Fruit fly (Drosophila melanogaster) whole organism, embryonic: ENCODE measurements around the gene CG3703.

Experiments
- Atf3 ChIP-seq: fragments of 200-800 bp; sonication (Bioruptor generic); optimal IDR thresholded peaks from 3 replicates; lab custom pipeline; 2016; ENCODE audit warnings: missing biosample characterization, missing genetic modification characterization
- C15 ChIP-seq: fragments of 200-800 bp; sonication (Bioruptor generic); IDR thresholded peaks from 3 replicates; pipeline ENCODE4 v1.3.6; 2022; ENCODE audit warnings: missing biosample characterization, missing genetic modification characterization
- CG10209 ChIP-seq: fragments of 200-800 bp; sonication (Bioruptor generic); optimal IDR thresholded peaks from 3 replicates; lab custom pipeline; 2017; ENCODE audit warnings: missing biosample characterization, mild to moderate bottlenecking, missing genetic modification characterization, missing genetic modification reagents
- CG10366 ChIP-seq: fragments of 200-800 bp; sonication (Bioruptor generic); IDR thresholded peaks from 2 replicates; pipeline ENCODE4 v1.3.6; 2022; ENCODE audit warnings: missing biosample characterization, missing genetic modification characterization
- CG11723 ChIP-seq: fragments of 200-800 bp; sonication (Bioruptor generic); optimal IDR thresholded peaks from 2 replicates; lab custom pipeline; 2017; ENCODE audit warnings: missing biosample characterization, mild to moderate bottlenecking, missing genetic modification characterization
- CG13624 ChIP-seq: fragments of 200-800 bp; sonication (Bioruptor generic); optimal IDR thresholded peaks from 2 replicates; lab custom pipeline; 2016; ENCODE audit warnings: missing biosample characterization, missing genetic modification characterization
- CG14667 ChIP-seq: fragments of 200-800 bp; sonication (Bioruptor generic); IDR thresholded peaks from 2 replicates; pipeline ENCODE4 v1.3.6; 2022; ENCODE audit warnings: missing biosample characterization, missing genetic modification characterization
- CG1603 ChIP-seq: fragments of 200-800 bp; sonication (Bioruptor generic); optimal IDR thresholded peaks from 2 replicates; lab custom pipeline; 2019; ENCODE audit warnings: missing biosample characterization, mild to moderate bottlenecking, missing genetic modification characterization, moderate library complexity
- CG18619 ChIP-seq: fragments of 200-800 bp; sonication (Bioruptor generic); optimal IDR thresholded peaks from 3 replicates; lab custom pipeline; 2017; ENCODE audit warnings: missing biosample characterization, mild to moderate bottlenecking, missing genetic modification characterization
- CG2116 ChIP-seq: fragments of 200-800 bp; sonication (Bioruptor generic); optimal IDR thresholded peaks from 3 replicates; lab custom pipeline; 2018; ENCODE audit warnings: missing biosample characterization, mild to moderate bottlenecking, missing genetic modification characterization
- CG2199 ChIP-seq: fragments of 200-800 bp; sonication (Bioruptor generic); IDR thresholded peaks from 3 replicates; pipeline ENCODE4 v1.3.6; 2022; ENCODE audit warnings: missing biosample characterization, missing genetic modification characterization
- CG31365 ChIP-seq: fragments of 200-800 bp; sonication (Bioruptor generic); optimal IDR thresholded peaks from 2 replicates; lab custom pipeline; 2018; ENCODE audit warnings: missing biosample characterization, mild to moderate bottlenecking, missing genetic modification characterization
- CG32767 ChIP-seq: fragments of 200-800 bp; sonication (Bioruptor generic); IDR thresholded peaks from 2 replicates; pipeline ENCODE4 v1.3.6; 2022; ENCODE audit warnings: missing biosample characterization, missing genetic modification characterization
- CG3407 ChIP-seq: fragments of 200-800 bp; sonication (Bioruptor generic); optimal IDR thresholded peaks from 2 replicates; lab custom pipeline; 2018; ENCODE audit warnings: missing biosample characterization, mild to moderate bottlenecking, missing genetic modification characterization
- CG34376 ChIP-seq: fragments of 200-800 bp; sonication (Bioruptor generic); optimal IDR thresholded peaks from 2 replicates; lab custom pipeline; 2018; ENCODE audit warnings: missing biosample characterization, mild to moderate bottlenecking, missing genetic modification characterization
- CG34422 ChIP-seq: fragments of 200-800 bp; sonication (Bioruptor generic); IDR thresholded peaks from 3 replicates; pipeline ENCODE4 v1.3.6; 2022; ENCODE audit warnings: missing biosample characterization, missing genetic modification characterization
- CG3726 ChIP-seq: fragments of 200-800 bp; sonication (Bioruptor generic); IDR thresholded peaks from 3 replicates; pipeline ENCODE4, ENCODE4 v1.3.6; 2022; ENCODE audit warnings: missing biosample characterization, missing genetic modification characterization
- CG3847 ChIP-seq: fragments of 200-800 bp; sonication (Bioruptor generic); IDR thresholded peaks from 2 replicates; pipeline ENCODE4 v1.3.6; 2022; ENCODE audit warnings: missing biosample characterization, missing genetic modification characterization
- CG3995 ChIP-seq: fragments of 200-800 bp; sonication (Bioruptor generic); optimal IDR thresholded peaks from 3 replicates; lab custom pipeline; 2016; ENCODE audit warnings: missing biosample characterization, missing genetic modification characterization
- CG4617 ChIP-seq: fragments of 200-800 bp; sonication (Bioruptor generic); optimal IDR thresholded peaks from 3 replicates; lab custom pipeline; 2016; ENCODE audit warnings: missing biosample characterization, missing genetic modification characterization, borderline replicate concordance
- CG5180 ChIP-seq: fragments of 200-800 bp; sonication (Bioruptor generic); optimal IDR thresholded peaks from 3 replicates; lab custom pipeline; 2017; ENCODE audit warnings: missing biosample characterization, missing genetic modification characterization, mild to moderate bottlenecking, moderate library complexity, missing genetic modification reagents
- CG7271 ChIP-seq: fragments of 200-800 bp; sonication (Bioruptor generic); optimal IDR thresholded peaks from 2 replicates; lab custom pipeline; 2018; ENCODE audit warnings: missing biosample characterization, mild to moderate bottlenecking, missing genetic modification characterization, moderate library complexity
- CG7357 ChIP-seq: fragments of 200-800 bp; sonication (Bioruptor generic); IDR thresholded peaks from 3 replicates; pipeline ENCODE4 v1.3.6; 2022; ENCODE audit warnings: missing biosample characterization, missing genetic modification characterization
- CG8478 ChIP-seq: fragments of >200 bp; optimal IDR thresholded peaks from 2 replicates; lab custom pipeline; 2018
- Dip2 ChIP-seq: fragments of 200-800 bp; sonication (Bioruptor generic); IDR thresholded peaks from 2 replicates; pipeline ENCODE4 v1.3.6; 2022; ENCODE audit warnings: missing biosample characterization, missing genetic modification characterization
- Gsc ChIP-seq: fragments of 200-800 bp; sonication (Bioruptor generic); IDR thresholded peaks from 2 replicates; pipeline ENCODE4 v1.3.6; 2022; ENCODE audit warnings: missing biosample characterization, missing genetic modification characterization
- HLH54F ChIP-seq: fragments of 200-800 bp; sonication (Bioruptor generic); optimal IDR thresholded peaks from 3 replicates; lab custom pipeline; 2016; ENCODE audit warnings: missing biosample characterization, missing genetic modification characterization
- HmgD ChIP-seq: fragments of 200-800 bp; sonication (Bioruptor generic); optimal IDR thresholded peaks from 3 replicates; lab custom pipeline; 2016; ENCODE audit warnings: missing biosample characterization, missing genetic modification characterization
- Hr39 ChIP-seq: fragments of >200 bp; optimal IDR thresholded peaks from 2 replicates; lab custom pipeline; 2017
- Nf-YB ChIP-seq: fragments of 200-800 bp; sonication (Bioruptor generic); optimal IDR thresholded peaks from 3 replicates; lab custom pipeline; 2019; ENCODE audit warnings: missing biosample characterization, mild to moderate bottlenecking, missing genetic modification characterization, moderate library complexity
- Nf-YC ChIP-seq: fragments of 200-800 bp; optimal IDR thresholded peaks from 3 replicates; lab custom pipeline; 2019; ENCODE audit warnings: missing biosample characterization, mild to moderate bottlenecking, missing genetic modification characterization, moderate library complexity
- Oli ChIP-seq: fragments of 200-800 bp; sonication (Bioruptor generic); optimal IDR thresholded peaks from 2 replicates; lab custom pipeline; 2018; ENCODE audit warnings: missing biosample characterization, mild to moderate bottlenecking, missing genetic modification characterization, moderate library complexity
- Sox102F ChIP-seq: fragments of 200-800 bp; sonication (Bioruptor generic); optimal IDR thresholded peaks from 2 replicates; lab custom pipeline; 2018; ENCODE audit warnings: missing biosample characterization, mild to moderate bottlenecking, missing genetic modification characterization, moderate library complexity
- ac ChIP-seq: fragments of 200-800 bp; sonication (Bioruptor generic); optimal IDR thresholded peaks from 3 replicates; lab custom pipeline; 2017; ENCODE audit warnings: missing biosample characterization, mild to moderate bottlenecking, missing genetic modification characterization
- bab2 ChIP-seq: fragments of 200-800 bp; sonication (Bioruptor generic); optimal IDR thresholded peaks from 2 replicates; lab custom pipeline; 2016; ENCODE audit warnings: missing biosample characterization, missing genetic modification characterization
- bsh ChIP-seq, 2 experiments: fragments of 200-800 bp; sonication (Bioruptor generic); optimal IDR thresholded peaks; 2 replicates each; lab custom pipeline; 2017 to 2018; ENCODE audit warnings: mild to moderate bottlenecking in 2 of 2, missing biosample characterization in 2 of 2, missing genetic modification characterization in 2 of 2, moderate library complexity in 1 of 2
- chif ChIP-seq, 2 experiments: fragments of 200-800 bp; sonication (Bioruptor generic); optimal IDR thresholded peaks; 3 replicates each; lab custom pipeline; 2016; ENCODE audit warnings: missing biosample characterization in 2 of 2, missing genetic modification characterization in 2 of 2
- esg ChIP-seq: fragments of 200-800 bp; sonication (Bioruptor generic); conservative IDR thresholded peaks from 2 replicates; pipeline ENCODE4 v1.3.6; 2022; ENCODE audit warnings: missing biosample characterization, missing genetic modification characterization
- exex ChIP-seq: fragments of 200-800 bp; sonication (Bioruptor generic); optimal IDR thresholded peaks from 4 replicates; lab custom pipeline; 2018; ENCODE audit warnings: missing biosample characterization, mild to moderate bottlenecking, missing genetic modification characterization, moderate library complexity
- ftz-f1 ChIP-seq: fragments of 200-800 bp; sonication (Bioruptor generic); optimal IDR thresholded peaks from 2 replicates; lab custom pipeline; 2016; ENCODE audit warnings: missing biosample characterization, missing genetic modification characterization
- grau ChIP-seq: fragments of 200-800 bp; optimal IDR thresholded peaks from 3 replicates; lab custom pipeline; 2019; ENCODE audit warnings: missing biosample characterization, mild to moderate bottlenecking, missing genetic modification characterization, moderate library complexity
- lilli ChIP-seq: fragments of 200-800 bp; sonication (Bioruptor generic); optimal IDR thresholded peaks from 3 replicates; lab custom pipeline; 2016; ENCODE audit warnings: missing biosample characterization, missing genetic modification characterization
- pita ChIP-seq: fragments of 200-800 bp; sonication (Bioruptor generic); optimal IDR thresholded peaks from 2 replicates; lab custom pipeline; 2017; ENCODE audit warnings: missing biosample characterization, mild to moderate bottlenecking, missing genetic modification characterization
- sd ChIP-seq: fragments of 200-800 bp; sonication (Bioruptor generic); optimal IDR thresholded peaks from 3 replicates; lab custom pipeline; 2018; ENCODE audit warnings: missing biosample characterization, mild to moderate bottlenecking, missing genetic modification characterization, moderate library complexity
- tup ChIP-seq: fragments of 200-800 bp; sonication (Bioruptor generic); optimal IDR thresholded peaks from 2 replicates; lab custom pipeline; 2016; ENCODE audit warnings: missing biosample characterization, mild to moderate bottlenecking, missing genetic modification characterization, moderate library complexity

CG3703 gene

dm6 chrX:940580-941184 is 4.9 kb downstream of the CG3703 start, which contains the start of the genes CG3704 and mus81 (continued):
- TF ChIP-seq CG2116 (GFP tag; lab: Kevin White, UChicago) (peak; percentile 47), CG1603 (peak; percentile 29), CG32767 (GFP tag; lab: Robert Waterston, UW) (no peak), pita (no peak)

dm6 chrX:935901-936207 is 9.7 kb downstream of the CG3703 start:
- TF ChIP-seq Hr39 = peak; percentile 91
- TF ChIP-seq sd (tag; lab: Kevin White, UChicago) = no peak

- TF ChIP-seq CG32767 (GFP tag; lab: Robert Waterston, UW) = peak; percentile 99
- peak; percentile 98 for TF ChIP-seq HmgD (GFP tag; lab: Kevin White, UChicago)
- TF ChIP-seq tup = peak; percentile 95
- peak; percentile 99 for TF ChIP-seq CG34422 (GFP tag; lab: Robert Waterston, UW)
- TF ChIP-seq esg = peak; percentile 99
- peak; percentile 91 for TF ChIP-seq CG31365 (tag; lab: Kevin White, UChicago)
- TF ChIP-seq ftz-f1 = peak; percentile 78
- peak; percentile 94 to 98 for TF ChIP-seq bsh (GFP tag; optimal IDR thresholded peaks at IDR 0.05; lab: Kevin White, UChicago)
- peak; percentile 97 for TF ChIP-seq C15 (GFP tag; lab: Robert Waterston, UW)
- peak; percentile 89 for TF ChIP-seq CG8478
- peak; percentile 93 for TF ChIP-seq grau (tag; lab: Kevin White, UChicago)
- TF ChIP-seq chif (GFP tag; optimal IDR thresholded peaks at IDR 0.05; lab: Kevin White, UChicago) = peak; percentile 98 to 99
- peak; percentile 85 for TF ChIP-seq Nf-YB (GFP tag; lab: Kevin White, UChicago)
- TF ChIP-seq CG10366 = peak; percentile 99
- peak; percentile 88 for TF ChIP-seq CG5180 (GFP tag; lab: Kevin White, UChicago)
- TF ChIP-seq HLH54F (GFP tag; lab: Kevin White, UChicago) = peak; percentile 98
- peak; percentile 98 for TF ChIP-seq Sox102F (GFP tag; lab: Kevin White, UChicago)
- TF ChIP-seq CG18619 = peak; percentile 99
- TF ChIP-seq CG3407 (GFP tag; lab: Kevin White, UChicago) = peak; percentile 97
- TF ChIP-seq CG4617 (GFP tag; lab: Kevin White, UChicago) = peak; percentile 99
- peak; percentile 98 for TF ChIP-seq Oli
- TF ChIP-seq CG3726 = peak; percentile 99
- peak; percentile 98 for TF ChIP-seq CG2199 (GFP tag; lab: Robert Waterston, UW)
- peak; percentile 98 for TF ChIP-seq Atf3 (GFP tag; lab: Kevin White, UChicago)
- TF ChIP-seq CG11723 (GFP tag; lab: Kevin White, UChicago) = peak; percentile 99
- peak; percentile 77 for TF ChIP-seq Dip2 (GFP tag; lab: Robert Waterston, UW)
- peak; percentile 84 for TF ChIP-seq exex (tag; lab: Kevin White, UChicago)
- TF ChIP-seq lilli = peak; percentile 99
- TF ChIP-seq CG3847 = peak; percentile 99
- TF ChIP-seq CG14667 = peak; percentile 97
- TF ChIP-seq Gsc (GFP tag; lab: Robert Waterston, UW) = peak; percentile 96
- peak; percentile 98 for TF ChIP-seq CG13624 (GFP tag; lab: Kevin White, UChicago)
- peak; percentile 99 for TF ChIP-seq bab2 (GFP tag; lab: Kevin White, UChicago)
- peak; percentile 91 for TF ChIP-seq Nf-YC
- TF ChIP-seq CG3995 (GFP tag; lab: Kevin White, UChicago) = peak; percentile 89
- peak; percentile 96 for TF ChIP-seq CG7357 (GFP tag; lab: Robert Waterston, UW)
- TF ChIP-seq CG10209 (GFP tag; lab: Kevin White, UChicago) = peak; percentile 98
- peak; percentile 86 for TF ChIP-seq CG7271
- peak; percentile 99 for TF ChIP-seq CG34376
- peak; percentile 95 for TF ChIP-seq ac
Observed at dm6 chrX:935049-935900, 10.3 kb downstream of the CG3703 start, which contains the start of gene TRAM. TRAM (plus strand) TSS chrX:935232.
